Worm (Caenorhabditis elegans): ENCODE results near the gene epg-9.

The epg-9 gene

ce11 chrIV:2572107-2572506, 28.8 kb upstream of the epg-9 start, which contains the start of gene Y69A2AR.51:
TSS of gene Y69A2AR.51 (plus strand) at chrIV:2572407.
- TF ChIP-seq ceh-88 (GFP tag; IDR thresholded peaks at IDR 0.05) (no peak), skn-1 (tag; optimal IDR thresholded peaks at IDR 0.05) (no peak), xbp-1 (tag; optimal IDR thresholded peaks at IDR 0.05) (no peak), aha-1 (tag; optimal IDR thresholded peaks at IDR 0.05) (no peak), ceh-90 (tag; optimal IDR thresholded peaks at IDR 0.05) (no peak), snu-23 (GFP tag; optimal IDR thresholded peaks at IDR 0.05) (no peak), jun-1 (tag; optimal IDR thresholded peaks at IDR 0.05) (no peak), hpl-2 (GFP tag; optimal IDR thresholded peaks at IDR 0.05) (no peak), fkh-10 (GFP tag; optimal IDR thresholded peaks at IDR 0.05) (no peak), efl-3 (GFP tag; optimal IDR thresholded peaks at IDR 0.05) (no peak), nhr-76 (tag; optimal IDR thresholded peaks at IDR 0.05) (no peak), ceh-8 (GFP tag; optimal IDR thresholded peaks at IDR 0.05) (no peak), elt-2 (tag; optimal IDR thresholded peaks at IDR 0.05) (no peak), zip-4 (GFP tag; optimal IDR thresholded peaks at IDR 0.05) (no peak), fkh-8 (tag; optimal IDR thresholded peaks at IDR 0.05) (no peak), lir-3 (tag; optimal IDR thresholded peaks at IDR 0.05; ENCODE audit: poor library complexity) (no peak), pag-3 (tag; optimal IDR thresholded peaks at IDR 0.05; ENCODE audit: borderline replicate concordance, insufficient read depth) (no peak), lin-13 (GFP tag; optimal IDR thresholded peaks at IDR 0.05) (no peak), ceh-82 (tag; optimal IDR thresholded peaks at IDR 0.05) (no peak)

ce11 chrIV:2573122-2573521, 27.8 kb upstream of the epg-9 start:
- no peak for TF ChIP-seq lin-35 (GFP tag; optimal IDR thresholded peaks at IDR 0.05)
- no peak for TF ChIP-seq grh-1 (GFP tag; IDR thresholded peaks at IDR 0.05)
- no peak for TF ChIP-seq efl-1 (optimal IDR thresholded peaks at IDR 0.05)
- no peak for TF ChIP-seq efl-1 (GFP tag; optimal IDR thresholded peaks at IDR 0.05 in 1 of 2)
- no peak for TF ChIP-seq ets-5 (GFP tag; IDR thresholded peaks at IDR 0.05)
- no peak for TF ChIP-seq elt-3 (tag; optimal IDR thresholded peaks at IDR 0.05)
- TF ChIP-seq mef-2 (tag; optimal IDR thresholded peaks at IDR 0.05): no peak

DNA sequence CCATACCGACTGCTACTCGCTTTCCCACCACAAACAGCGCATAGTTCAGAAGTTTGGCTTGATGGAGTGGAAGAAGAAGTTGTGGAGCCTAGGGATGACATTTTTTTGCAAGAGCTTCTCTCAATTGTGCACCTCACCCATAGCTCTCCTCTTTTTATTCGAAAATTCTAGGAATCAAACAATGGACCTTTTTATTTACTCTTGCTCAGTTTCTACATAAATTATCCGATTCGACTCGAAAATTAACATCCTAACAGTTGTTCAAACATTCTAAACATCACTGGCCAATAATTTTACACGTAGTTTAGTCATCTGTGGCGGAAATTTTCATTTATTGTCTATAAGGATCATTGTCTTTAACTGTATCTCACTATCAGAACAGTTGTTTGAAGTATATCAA, 19.5 kb upstream of the epg-9 start, which contains the start of gene nhr-242:
Gene nhr-242 (minus strand): TSS at position 101 of the 400 bp plus-strand sequence.
- TF ChIP-seq sptf-1 (tag; optimal IDR thresholded peaks at IDR 0.05): no peak
- no peak for TF ChIP-seq swsn-7 (tag; optimal IDR thresholded peaks at IDR 0.05)
- no peak for TF ChIP-seq efl-3 (GFP tag; optimal IDR thresholded peaks at IDR 0.05)
- TF ChIP-seq ceh-90 (tag; optimal IDR thresholded peaks at IDR 0.05): no peak
- no peak for TF ChIP-seq mdl-1 (tag; optimal IDR thresholded peaks at IDR 0.05)
- no peak for TF ChIP-seq ceh-82 (tag; optimal IDR thresholded peaks at IDR 0.05)
- TF ChIP-seq fkh-4 (tag; optimal IDR thresholded peaks at IDR 0.05; ENCODE audit: borderline replicate concordance): no peak
- TF ChIP-seq nhr-71 (tag; optimal IDR thresholded peaks at IDR 0.05): no peak

ce11 chrIV:2597417-2597816, 3.5 kb upstream of the epg-9 start, which contains the start of gene Y69A2AR.47:
TSS of gene Y69A2AR.47 (plus strand) at chrIV:2597717.
- TF ChIP-seq isw-1 (GFP tag; IDR thresholded peaks at IDR 0.05): no peak
- no peak for TF ChIP-seq fkh-10 (GFP tag; optimal IDR thresholded peaks at IDR 0.05)
- TF ChIP-seq ets-5 (GFP tag; IDR thresholded peaks at IDR 0.05): no peak
- no peak for TF ChIP-seq zip-4 (GFP tag; optimal IDR thresholded peaks at IDR 0.05)
- TF ChIP-seq mab-9 (GFP tag; IDR thresholded peaks at IDR 0.05): no peak
- TF ChIP-seq pqm-1 (tag; optimal IDR thresholded peaks at IDR 0.05): no peak
- TF ChIP-seq Y116A8C.19 (tag; optimal IDR thresholded peaks at IDR 0.05; ENCODE audit: borderline replicate concordance): no peak
- no peak for TF ChIP-seq skn-1 (tag; optimal IDR thresholded peaks at IDR 0.05)
- no peak for TF ChIP-seq unc-130 (tag; optimal IDR thresholded peaks at IDR 0.05)
- no peak for TF ChIP-seq alr-1 (tag; optimal IDR thresholded peaks at IDR 0.05; ENCODE audit: borderline replicate concordance)
- no peak for TF ChIP-seq irx-1 (tag; optimal IDR thresholded peaks at IDR 0.05)
- no peak for TF ChIP-seq zag-1 (tag; optimal IDR thresholded peaks at IDR 0.05)
- TF ChIP-seq pax-3 (tag; optimal IDR thresholded peaks at IDR 0.05): no peak
- TF ChIP-seq nhr-47 (tag; optimal IDR thresholded peaks at IDR 0.05): no peak
- TF ChIP-seq ceh-90 (tag; optimal IDR thresholded peaks at IDR 0.05): no peak
- no peak for TF ChIP-seq F16B12.6 (tag; optimal IDR thresholded peaks at IDR 0.05)
- TF ChIP-seq fkh-4 (tag; optimal IDR thresholded peaks at IDR 0.05; ENCODE audit: borderline replicate concordance): no peak
- no peak for TF ChIP-seq dsc-1 (tag; optimal IDR thresholded peaks at IDR 0.05)

All from whole organism, L1 larva.